Worm (Caenorhabditis elegans) whole organism, L4 larva: ENCODE data around the gene ins-17.

Experiments used
- F37D6.2 ChIP-seq: sonication (generic microtip); optimal IDR thresholded peaks from 2 replicates; lab custom pipeline; 2016; ENCODE audit warnings: mild to moderate bottlenecking, missing genetic modification characterization, missing compliant biosample characterization
- R02D3.7 ChIP-seq: fragments of 150-350 bp; sonication (generic microtip); optimal IDR thresholded peaks from 3 replicates; lab custom pipeline; 2014; ENCODE audit warnings: missing biosample characterization, missing genetic modification characterization
- Y48G9A.11 ChIP-seq: fragments of 200-800 bp; sonication (Bioruptor generic); IDR thresholded peaks from 2 replicates; pipeline ENCODE4 v1.3.6; 2022; ENCODE audit warnings: missing genetic modification reagents, missing genetic modification characterization, missing compliant biosample characterization
- Y5F2A.4 ChIP-seq: fragments of 200-800 bp; sonication (Bioruptor generic); optimal IDR thresholded peaks from 2 replicates; lab custom pipeline; 2018; ENCODE audit warnings: mild to moderate bottlenecking, missing genetic modification characterization, missing compliant biosample characterization
- Y75B8A.6 ChIP-seq: fragments of 200-800 bp; sonication (Bioruptor generic); IDR thresholded peaks from 2 replicates; pipeline ENCODE4 v1.3.6; 2022; ENCODE audit warnings: missing genetic modification reagents, missing genetic modification characterization, missing compliant biosample characterization
- ama-1 ChIP-seq: fragments of 150-350 bp; optimal IDR thresholded peaks from 2 replicates; lab custom pipeline; 2014; ENCODE audit warnings: inconsistent platforms, mixed read lengths
- arid-1 ChIP-seq: fragments of 200-800 bp; sonication (Bioruptor generic); conservative IDR thresholded peaks from 2 replicates; pipeline ENCODE4 v1.3.6; 2022; ENCODE audit warnings: missing genetic modification reagents, missing genetic modification characterization, missing compliant biosample characterization
- ceh-20 ChIP-seq: fragments of 200-800 bp; sonication (Bioruptor generic); IDR thresholded peaks from 2 replicates; pipeline ENCODE4 v1.3.6; 2022; ENCODE audit warnings: missing genetic modification reagents, missing genetic modification characterization, missing compliant biosample characterization
- ceh-82 ChIP-seq: sonication (generic microtip); optimal IDR thresholded peaks from 2 replicates; lab custom pipeline; 2017; ENCODE audit warnings: missing biosample characterization, missing genetic modification characterization
- cey-2 ChIP-seq: sonication (generic microtip); optimal IDR thresholded peaks from 3 replicates; lab custom pipeline; 2017; ENCODE audit warnings: missing genetic modification characterization, mild to moderate bottlenecking, missing compliant biosample characterization, antibody characterized with exemption, borderline replicate concordance; ENCODE audit not compliant: insufficient read depth
- ctbp-1 ChIP-seq: fragments of 200-800 bp; sonication (Bioruptor generic); IDR thresholded peaks from 2 replicates; pipeline ENCODE4 v1.3.6; 2022; ENCODE audit warnings: missing genetic modification reagents, missing genetic modification characterization, missing compliant biosample characterization
- daf-16 ChIP-seq, 3 experiments: sonication (generic microtip); optimal IDR thresholded peaks; 2 replicates each; lab custom pipeline; 2016 to 2017; ENCODE audit warnings: missing genetic modification characterization in 3 of 3, missing genetic modification reagents in 3 of 3, mild to moderate bottlenecking in 2 of 3, missing compliant biosample characterization in 2 of 3, missing biosample characterization in 1 of 3, moderate library complexity in 1 of 3
- dmd-6 ChIP-seq: fragments of 200-800 bp; sonication (Bioruptor generic); IDR thresholded peaks from 2 replicates; pipeline ENCODE4 v1.3.6; 2022; ENCODE audit warnings: missing genetic modification reagents, missing genetic modification characterization, missing compliant biosample characterization
- dve-1 ChIP-seq: sonication (generic microtip); optimal IDR thresholded peaks from 2 replicates; lab custom pipeline; 2017; ENCODE audit warnings: antibody characterized with exemption, mild to moderate bottlenecking, missing genetic modification characterization, missing compliant biosample characterization; ENCODE audit not compliant: insufficient read depth
- egl-43 ChIP-seq: fragments of 200-800 bp; sonication (Bioruptor generic); IDR thresholded peaks from 2 replicates; pipeline ENCODE4 v1.3.6; 2022; ENCODE audit warnings: missing genetic modification reagents, missing genetic modification characterization, missing compliant biosample characterization
- hif-1 ChIP-seq, 2 experiments: sonication (generic microtip); optimal IDR thresholded peaks; 2 replicates each; lab custom pipeline; 2016 to 2017; ENCODE audit warnings: missing compliant biosample characterization in 2 of 2, missing genetic modification characterization in 2 of 2, missing genetic modification reagents in 2 of 2, missing genotype in 2 of 2, mild to moderate bottlenecking in 1 of 2
- hlh-11 ChIP-seq: fragments of 200-800 bp; sonication (Bioruptor generic); optimal IDR thresholded peaks from 2 replicates; lab custom pipeline; 2018; ENCODE audit warnings: mild to moderate bottlenecking, missing genetic modification characterization, missing compliant biosample characterization
- hlh-30 ChIP-seq: sonication (generic microtip); optimal IDR thresholded peaks from 2 replicates; lab custom pipeline; 2017; ENCODE audit warnings: antibody characterized with exemption, mild to moderate bottlenecking, missing genetic modification characterization, missing compliant biosample characterization; ENCODE audit not compliant: insufficient read depth
- lin-1 ChIP-seq: fragments of 200-800 bp; sonication (Bioruptor generic); IDR thresholded peaks from 2 replicates; pipeline ENCODE4 v1.3.6; 2022; ENCODE audit warnings: missing genetic modification reagents, missing genetic modification characterization, missing compliant biosample characterization
- lin-13 ChIP-seq: fragments of 150-350 bp; optimal IDR thresholded peaks from 2 replicates; lab custom pipeline; 2014; ENCODE audit warnings: missing biosample characterization, missing genetic modification reagents, missing genetic modification characterization
- lin-15B ChIP-seq: fragments of 150-350 bp; sonication (generic microtip); optimal IDR thresholded peaks from 3 replicates; lab custom pipeline; 2014; ENCODE audit warnings: missing biosample characterization, missing genetic modification characterization
- mdl-1 ChIP-seq, 2 experiments: fragments of 150-350 bp in 1 of 2; sonication (generic microtip) in 1 of 2; optimal IDR thresholded peaks; 2 replicates each; lab custom pipeline; 2014 to 2017; ENCODE audit warnings: missing biosample characterization in 2 of 2, missing genetic modification characterization in 2 of 2
- mep-1 ChIP-seq: fragments of 150-350 bp; sonication (generic microtip); optimal IDR thresholded peaks from 3 replicates; lab custom pipeline; 2014; ENCODE audit warnings: missing biosample characterization, missing genetic modification characterization
- mxl-3 ChIP-seq: fragments of 200-800 bp; sonication (Bioruptor generic); optimal IDR thresholded peaks from 2 replicates; lab custom pipeline; 2018; ENCODE audit warnings: mild to moderate bottlenecking, missing genetic modification characterization, missing compliant biosample characterization
- nhr-10 ChIP-seq: fragments of 150-350 bp; optimal IDR thresholded peaks from 2 replicates; lab custom pipeline; 2014; ENCODE audit warnings: missing biosample characterization, missing genetic modification characterization
- nhr-102 ChIP-seq: sonication (generic microtip); optimal IDR thresholded peaks from 2 replicates; lab custom pipeline; 2016; ENCODE audit warnings: mild to moderate bottlenecking, missing genetic modification characterization, moderate library complexity, missing compliant biosample characterization
- nhr-111 ChIP-seq: fragments of 200-800 bp; sonication (Bioruptor generic); optimal IDR thresholded peaks from 2 replicates; lab custom pipeline; 2018; ENCODE audit warnings: mild to moderate bottlenecking, missing genetic modification characterization, missing compliant biosample characterization
- nhr-237 ChIP-seq: sonication (generic microtip); optimal IDR thresholded peaks from 2 replicates; lab custom pipeline; 2017; ENCODE audit warnings: missing biosample characterization, missing genetic modification characterization
- nhr-28 ChIP-seq: fragments of 150-350 bp; optimal IDR thresholded peaks from 2 replicates; lab custom pipeline; 2014; ENCODE audit warnings: missing biosample characterization, missing genetic modification characterization
- nhr-41 ChIP-seq: fragments of 200-800 bp; sonication (Bioruptor generic); IDR thresholded peaks from 2 replicates; pipeline ENCODE4 v1.3.6; 2022; ENCODE audit warnings: missing genetic modification reagents, missing genetic modification characterization, missing compliant biosample characterization
- nhr-42 ChIP-seq: fragments of 200-800 bp; sonication (Bioruptor generic); IDR thresholded peaks from 2 replicates; pipeline ENCODE4 v1.3.6; 2022; ENCODE audit warnings: missing genetic modification characterization, missing compliant biosample characterization
- nhr-48 ChIP-seq: sonication (generic microtip); optimal IDR thresholded peaks from 2 replicates; lab custom pipeline; 2016; ENCODE audit warnings: mild to moderate bottlenecking, missing genetic modification characterization, missing compliant biosample characterization
- nhr-6 ChIP-seq: fragments of 150-350 bp; optimal IDR thresholded peaks from 2 replicates; lab custom pipeline; 2014; ENCODE audit warnings: missing biosample characterization, missing genetic modification characterization
- nhr-76 ChIP-seq: fragments of 150-350 bp; optimal IDR thresholded peaks from 2 replicates; lab custom pipeline; 2014; ENCODE audit warnings: missing biosample characterization, missing genetic modification characterization
- nhr-77 ChIP-seq: fragments of 150-350 bp; optimal IDR thresholded peaks from 2 replicates; lab custom pipeline; 2014; ENCODE audit warnings: missing biosample characterization, missing genetic modification characterization
- pha-4 ChIP-seq, 2 experiments: fragments of 150-350 bp in 1 of 2; fragments of 200-800 bp in 1 of 2; sonication (Bioruptor generic) in 1 of 2; IDR thresholded peaks in 1 of 2; optimal IDR thresholded peaks in 1 of 2; 2 replicates each; pipeline versions ENCODE4 v1.3.6 to Lab custom; 2014 to 2022; ENCODE audit warnings: missing genetic modification characterization in 2 of 2, missing genetic modification reagents in 2 of 2, missing biosample characterization in 1 of 2, missing compliant biosample characterization in 1 of 2
- php-3 ChIP-seq: fragments of 200-800 bp; sonication (Bioruptor generic); IDR thresholded peaks from 2 replicates; pipeline ENCODE4 v1.3.6; 2022; ENCODE audit warnings: missing genetic modification reagents, missing genetic modification characterization, missing compliant biosample characterization
- pqm-1 ChIP-seq: sonication (generic microtip); optimal IDR thresholded peaks from 2 replicates; lab custom pipeline; 2017; ENCODE audit warnings: missing biosample characterization, missing genetic modification characterization
- saeg-2 ChIP-seq: fragments of 200-800 bp; sonication (Bioruptor generic); IDR thresholded peaks from 2 replicates; pipeline ENCODE4 v1.3.6; 2022; ENCODE audit warnings: missing genetic modification reagents, missing genetic modification characterization, missing compliant biosample characterization
- skn-1 ChIP-seq: fragments of 150-350 bp; optimal IDR thresholded peaks from 2 replicates; lab custom pipeline; 2014; ENCODE audit warnings: missing biosample characterization, missing genetic modification characterization
- tra-1 ChIP-seq: fragments of 200-800 bp; sonication (Bioruptor generic); IDR thresholded peaks from 2 replicates; pipeline ENCODE4 v1.3.6; 2022; ENCODE audit warnings: missing genetic modification reagents, missing genetic modification characterization, missing compliant biosample characterization
- unc-39 ChIP-seq: sonication (generic microtip); optimal IDR thresholded peaks from 2 replicates; lab custom pipeline; 2017; ENCODE audit warnings: missing biosample characterization, missing genetic modification characterization
- vab-7 ChIP-seq: fragments of 200-800 bp; sonication (Bioruptor generic); IDR thresholded peaks from 2 replicates; pipeline ENCODE4 v1.3.6; 2022; ENCODE audit warnings: missing genetic modification reagents, missing genetic modification characterization, missing compliant biosample characterization
- ztf-7 ChIP-seq: fragments of 150-350 bp; optimal IDR thresholded peaks from 2 replicates; lab custom pipeline; 2014; ENCODE audit warnings: missing biosample characterization, missing genetic modification characterization

The ins-17 gene

ce11 chrIII:4502559-4503240 lies 25.3 kb upstream of the ins-17 start (continued):
- TF ChIP-seq Y75B8A.6 (GFP tag; lab: Robert Waterston, UW) = no peak
- TF ChIP-seq nhr-10 (tag; lab: Kevin White, UChicago) = no peak
- peak; percentile 14; the same call in 1 of the 2 replicates for TF ChIP-seq ctbp-1
- TF ChIP-seq nhr-28 = peak; percentile 74
- TF ChIP-seq mdl-1 (tag; optimal IDR thresholded peaks at IDR 0.05; lab: Kevin White, UChicago) = peak; percentile 32 to 41
- no peak for TF ChIP-seq Y48G9A.11 (GFP tag; lab: Robert Waterston, UW)
- TF ChIP-seq unc-39 (tag; lab: Kevin White, UChicago) = no peak

ce11 chrIII:4498938-4499337 lies 21.6 kb upstream of the ins-17 start, which contains the start of the genes C07G2.5 and atf-7:
Gene C07G2.5 (minus strand): TSS chrIII:4499038.
Gene atf-7 (minus strand): TSS chrIII:4499045.
- TF ChIP-seq nhr-6 (tag; lab: Kevin White, UChicago) = no peak
- TF ChIP-seq ama-1 (lab: Kevin White, UChicago) = peak; percentile 85
- TF ChIP-seq, all 104 proteins: peak for 1

ce11 chrIII:4496085-4496484 lies 18.7 kb upstream of the ins-17 start:
- TF ChIP-seq skn-1 (tag; lab: Kevin White, UChicago) = no peak
- TF ChIP-seq tra-1 (GFP tag; lab: Robert Waterston, UW) = peak; percentile 61; the same call in 1 of the 2 replicates
- peak; percentile 93 for TF ChIP-seq dve-1 (tag; lab: Kevin White, UChicago)
- 0 out of 2 replicates have a peak, but pooled peaks have one; percentile 54 for TF ChIP-seq ceh-20
- TF ChIP-seq dmd-6 (GFP tag; lab: Robert Waterston, UW) = peak; percentile 95
- TF ChIP-seq Y5F2A.4 = no peak
- TF ChIP-seq nhr-77 (tag; lab: Kevin White, UChicago) = peak; percentile 55
- peak; percentile 36 for TF ChIP-seq pqm-1 (tag; lab: Kevin White, UChicago)
- peak; percentile 58 for TF ChIP-seq mep-1 (tag; lab: Kevin White, UChicago)
- peak; percentile 88 for TF ChIP-seq nhr-48
- peak; percentile 56 for TF ChIP-seq lin-13 (GFP tag; lab: Kevin White, UChicago)
- peak; percentile 2 for TF ChIP-seq ztf-7 (tag; lab: Kevin White, UChicago)
- no peak for TF ChIP-seq nhr-76 (tag; lab: Kevin White, UChicago)
- peak; percentile 39; the same call in 1 of the 2 replicates for TF ChIP-seq nhr-41 (GFP tag; lab: Robert Waterston, UW)
- no peak for TF ChIP-seq ceh-82 (tag; lab: Kevin White, UChicago)
- TF ChIP-seq hlh-11 (tag; lab: Kevin White, UChicago) = peak; percentile 93
- peak in 1 of 2 experiments; percentile 50 for TF ChIP-seq hif-1 (tag; optimal IDR thresholded peaks at IDR 0.05; lab: Kevin White, UChicago)
- no peak for TF ChIP-seq vab-7 (GFP tag; lab: Robert Waterston, UW)
- peak; percentile 80; the same call in 1 of the 2 replicates for TF ChIP-seq php-3 (GFP tag; lab: Robert Waterston, UW)
- TF ChIP-seq nhr-28 = peak; percentile 78
- TF ChIP-seq arid-1 (GFP tag; lab: Robert Waterston, UW) = no peak
- TF ChIP-seq nhr-237 (tag; lab: Kevin White, UChicago) = no peak
- peak in 1 of 2 experiments; percentile 44 for TF ChIP-seq daf-16 (GFP tag; optimal IDR thresholded peaks at IDR 0.05; lab: Kevin White, UChicago)
- peak; percentile 96 for TF ChIP-seq daf-16 (tag; optimal IDR thresholded peaks at IDR 0.05; lab: Kevin White, UChicago)
- 0 out of 2 replicates have a peak, but pooled peaks have one; percentile 38 for TF ChIP-seq nhr-42 (GFP tag; lab: Robert Waterston, UW)
- peak; percentile 46 for TF ChIP-seq mxl-3
- TF ChIP-seq hlh-30 (tag; lab: Kevin White, UChicago) = peak; percentile 53
- no peak; the same call in 1 of the 2 replicates for TF ChIP-seq lin-1 (GFP tag; lab: Robert Waterston, UW)
- TF ChIP-seq egl-43 (GFP tag; lab: Robert Waterston, UW) = no peak
- no peak for TF ChIP-seq nhr-10 (tag; lab: Kevin White, UChicago)
- TF ChIP-seq cey-2 (tag; lab: Kevin White, UChicago) = peak; percentile 39
- peak; percentile 41; the same call in 1 of the 2 replicates for TF ChIP-seq saeg-2 (GFP tag; lab: Robert Waterston, UW)
- TF ChIP-seq pha-4 (GFP tag; IDR thresholded peaks at IDR 0.05; lab: Robert Waterston, UW) = peak; percentile 68; the same call in 1 of the 2 replicates
- no peak for TF ChIP-seq pha-4 (tag; optimal IDR thresholded peaks at IDR 0.05; lab: Kevin White, UChicago)
- no peak for TF ChIP-seq lin-15B
- no peak for TF ChIP-seq nhr-111 (GFP tag; lab: Kevin White, UChicago)
- peak; percentile 61 for TF ChIP-seq ama-1 (lab: Kevin White, UChicago)
- TF ChIP-seq nhr-102 = peak; percentile 82
- no peak for TF ChIP-seq F37D6.2 (tag; lab: Kevin White, UChicago)
- TF ChIP-seq R02D3.7 (tag; lab: Kevin White, UChicago) = no peak
